Fruit fly (Drosophila melanogaster) whole organism: Measurements from ENCODE around the gene CCAP-R.
A peak's percentile ranks its signal among the peaks of the same experiment; 100 is the strongest.

ENCODE experiments used
- CG8478 ChIP-seq: fragments of >200 bp; optimal IDR thresholded peaks from 2 replicates; lab custom pipeline; 2018; ENCODE audit warnings: inconsistent platforms
- Dll ChIP-seq: fragments of >200 bp; optimal IDR thresholded peaks from 2 replicates; lab custom pipeline; 2017
- EcR ChIP-seq, 2 experiments: fragments of >200 bp; optimal IDR thresholded peaks; 2 replicates each; lab custom pipeline; 2017; ENCODE audit warnings: missing biosample characterization in 2 of 2, missing genetic modification characterization in 2 of 2, missing genetic modification reagents in 2 of 2
- pan ChIP-seq: fragments of >200 bp; optimal IDR thresholded peaks from 2 replicates; lab custom pipeline; 2017
- psq ChIP-seq: fragments of >200 bp; optimal IDR thresholded peaks from 2 replicates; lab custom pipeline; 2017
- usp ChIP-seq: fragments of >200 bp; optimal IDR thresholded peaks from 2 replicates; lab custom pipeline; 2017; ENCODE audit warnings: missing biosample characterization, missing genetic modification characterization, mixed read lengths

CCAP-R gene

DNA sequence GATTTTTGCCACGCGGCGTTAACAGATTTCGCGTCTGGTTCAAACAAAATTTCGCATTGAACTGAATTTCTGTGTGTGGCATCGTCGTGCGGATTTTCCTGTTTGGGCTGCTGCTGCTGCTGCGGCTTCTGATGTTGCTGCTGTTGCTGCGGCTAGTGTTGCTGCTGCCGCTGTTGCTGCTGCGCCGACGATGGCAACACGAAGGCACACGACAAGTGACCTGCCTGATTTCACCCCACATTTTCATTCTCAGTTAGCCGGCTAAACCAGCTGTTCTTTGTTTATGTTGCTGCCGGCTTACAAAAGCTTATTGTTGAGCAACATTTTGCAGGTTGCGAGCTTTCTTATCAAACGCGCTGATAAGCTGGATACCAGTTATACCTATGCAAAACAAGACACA lies at the start of gene CCAP-R:
CCAP-R (minus strand) TSS at position 179 of the 400 bp plus-strand sequence.
- no peak for TF ChIP-seq Dll

DNA sequence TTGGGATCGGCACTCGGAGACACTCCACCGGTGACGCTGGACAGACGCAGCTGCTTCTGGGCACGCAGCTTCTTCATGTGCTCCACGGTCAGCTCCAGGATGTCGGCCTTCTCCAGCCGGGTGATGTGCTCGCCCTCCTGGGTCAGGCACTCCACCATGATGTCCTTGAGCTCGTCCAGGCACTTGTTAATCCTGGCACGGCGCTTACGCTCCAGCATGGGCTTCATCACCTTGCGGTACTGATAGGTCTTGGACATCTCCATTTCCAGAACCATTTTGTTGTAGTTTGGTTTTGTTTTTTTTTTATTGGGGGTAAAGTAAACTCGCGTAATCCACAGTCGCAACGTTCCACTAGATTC lies 49.5 kb upstream of the CCAP-R start:
- no peak for TF ChIP-seq psq (lab: Kevin White, UChicago)
- TF ChIP-seq Dll, result no peak
- TF ChIP-seq usp (GFP tag; lab: Kevin White, UChicago), result no peak
- no peak for TF ChIP-seq CG8478 (lab: Kevin White, UChicago)
- no peak for TF ChIP-seq pan
- no peak for TF ChIP-seq EcR (GFP tag; optimal IDR thresholded peaks at IDR 0.05; lab: Kevin White, UChicago)

DNA sequence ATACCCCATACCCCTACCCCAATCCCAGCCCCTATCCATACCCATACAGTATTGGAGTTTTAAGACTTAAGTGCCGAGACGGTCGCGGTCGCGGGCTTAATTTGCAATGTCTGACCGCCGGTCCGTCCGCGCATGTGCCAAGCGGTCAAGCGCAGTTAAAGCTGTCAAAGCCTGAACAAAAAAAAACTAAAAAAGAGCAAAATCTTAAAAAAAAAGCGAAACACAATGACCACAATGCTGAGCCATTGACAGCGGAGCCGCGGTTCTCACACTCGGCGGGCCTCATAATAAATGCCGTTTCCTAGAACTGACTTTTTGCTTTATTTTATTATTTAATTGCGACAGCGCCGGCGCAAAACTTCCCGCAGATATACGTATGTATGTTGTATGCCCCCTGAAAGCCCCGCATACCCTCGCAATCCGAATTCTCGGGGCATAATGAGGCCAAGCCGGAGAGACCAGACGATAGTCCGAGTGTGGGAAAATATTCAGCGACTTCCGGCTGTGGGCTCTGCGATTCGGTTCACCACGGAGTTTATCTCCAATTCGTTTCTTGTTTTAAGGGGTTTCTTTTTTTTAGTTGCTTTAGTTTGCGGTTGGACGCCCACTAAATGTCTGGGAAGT lies 48.4 kb upstream of the CCAP-R start:
- TF ChIP-seq CG8478 (lab: Kevin White, UChicago) (no peak), EcR (GFP tag; optimal IDR thresholded peaks at IDR 0.05; lab: Kevin White, UChicago) (peak in 1 of 2 experiments; percentile 20), psq (lab: Kevin White, UChicago) (no peak)

DNA sequence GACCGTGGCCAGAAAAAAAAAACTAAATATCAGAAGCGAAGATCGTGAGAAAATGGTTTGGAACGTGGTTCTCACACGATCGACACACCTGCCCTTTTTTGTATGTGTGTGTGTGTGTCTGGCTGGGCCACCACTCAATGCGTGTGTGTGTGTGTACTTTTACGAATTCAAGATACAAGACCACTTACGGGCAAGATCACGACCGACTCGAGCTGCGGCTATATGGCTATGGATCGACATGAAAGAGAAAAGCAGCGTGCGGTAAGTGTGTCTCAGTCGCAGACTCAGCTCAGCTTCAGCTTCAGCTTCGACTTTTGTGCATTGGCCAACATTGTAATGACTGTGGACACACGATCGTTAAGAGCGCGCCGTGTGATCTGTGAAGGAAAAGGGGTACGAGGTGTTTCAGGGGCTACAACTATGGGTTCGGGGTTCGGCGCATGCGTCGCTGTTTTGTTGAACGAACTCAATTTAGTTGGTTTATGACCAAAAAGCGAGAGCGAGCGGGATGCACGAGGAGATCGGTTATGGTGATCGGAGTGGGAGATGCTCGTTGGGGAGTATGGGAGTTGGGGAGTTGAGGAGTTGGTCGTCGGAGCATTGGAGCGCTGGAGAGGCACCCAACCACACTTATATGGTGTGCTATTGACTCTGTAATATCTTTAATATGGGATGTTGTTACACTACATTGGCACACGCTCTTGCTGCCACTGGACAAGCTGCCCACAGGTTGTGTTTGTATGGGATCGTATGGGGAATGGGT lies 46.7 kb upstream of the CCAP-R start:
- no peak for TF ChIP-seq usp (GFP tag; lab: Kevin White, UChicago)
- peak in 1 of 2 experiments; percentile 47 for TF ChIP-seq EcR (GFP tag; optimal IDR thresholded peaks at IDR 0.05; lab: Kevin White, UChicago)
- peak; percentile 0 for TF ChIP-seq Dll

DNA sequence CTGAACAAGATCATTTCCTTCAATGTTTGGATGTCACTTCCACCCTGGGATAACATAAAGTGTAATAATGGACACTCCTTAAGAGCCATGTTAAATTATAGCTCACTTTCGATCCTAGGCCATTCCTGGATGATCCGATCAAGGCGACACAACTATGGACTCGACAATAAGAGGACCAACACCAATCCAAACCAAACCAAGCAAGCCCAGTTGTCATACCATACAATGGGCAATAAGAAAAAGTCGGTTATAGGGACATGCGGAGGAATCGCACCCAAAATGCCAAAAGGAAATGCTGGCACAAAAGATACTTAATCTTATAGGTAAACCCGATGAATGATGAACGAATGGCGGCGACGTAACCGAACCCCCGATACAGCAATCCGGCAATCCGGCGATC lies 46.0 kb upstream of the CCAP-R start:
- TF ChIP-seq CG8478 (lab: Kevin White, UChicago), result no peak
- TF ChIP-seq EcR (GFP tag; optimal IDR thresholded peaks at IDR 0.05; lab: Kevin White, UChicago), result no peak
- no peak for TF ChIP-seq psq (lab: Kevin White, UChicago)
- no peak for TF ChIP-seq usp (GFP tag; lab: Kevin White, UChicago)
- no peak for TF ChIP-seq Dll
- TF ChIP-seq pan, result no peak

DNA sequence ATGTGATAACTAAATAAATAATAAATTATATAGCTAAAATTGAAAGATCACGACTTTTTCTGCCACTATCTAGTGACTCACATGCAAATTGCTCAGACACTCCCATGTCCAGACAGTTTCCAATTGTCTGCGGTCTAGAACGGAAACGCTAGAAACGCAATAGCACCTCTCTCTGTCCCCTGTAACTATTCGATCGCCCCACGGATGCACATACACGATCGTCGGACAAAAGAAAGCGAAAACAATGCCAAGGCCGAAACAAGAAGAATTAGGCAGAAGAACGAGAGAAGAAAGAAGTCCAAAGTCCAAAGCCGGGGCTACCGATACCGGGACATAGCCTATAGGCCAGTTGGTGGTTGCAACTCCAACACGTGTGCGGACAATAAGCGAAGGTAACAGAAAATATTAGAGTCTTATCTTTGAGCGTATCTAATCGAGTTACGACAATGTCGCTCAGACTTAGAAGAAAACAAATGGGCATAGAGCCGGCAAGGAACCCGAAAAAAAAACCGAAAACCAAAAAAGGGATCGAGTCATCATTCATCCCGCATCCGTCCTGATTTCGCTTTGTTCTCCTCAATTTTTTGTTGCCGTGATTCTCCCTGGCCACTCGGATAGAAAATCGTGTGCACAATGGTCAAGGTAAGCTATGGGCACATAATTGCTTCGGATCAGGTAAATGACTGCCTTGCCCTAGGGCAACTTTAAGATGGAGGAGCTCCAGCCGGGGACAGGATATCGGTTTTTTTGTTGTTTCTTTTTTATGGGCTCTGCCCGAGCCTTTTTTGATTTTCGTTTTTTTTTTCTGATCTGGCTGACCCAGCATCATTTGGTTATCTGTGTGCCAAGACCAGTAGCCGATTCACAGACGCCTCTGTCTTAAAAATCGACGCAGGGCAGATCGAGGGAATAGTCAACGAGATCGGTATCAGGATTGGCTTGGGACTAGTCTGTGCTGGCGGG lies 44.9 kb upstream of the CCAP-R start:
- no peak for TF ChIP-seq usp (GFP tag; lab: Kevin White, UChicago)
- no peak for TF ChIP-seq EcR (GFP tag; optimal IDR thresholded peaks at IDR 0.05; lab: Kevin White, UChicago)
- TF ChIP-seq CG8478 (lab: Kevin White, UChicago), result no peak
- no peak for TF ChIP-seq Dll
- TF ChIP-seq pan, result no peak
- no peak for TF ChIP-seq psq (lab: Kevin White, UChicago)

DNA sequence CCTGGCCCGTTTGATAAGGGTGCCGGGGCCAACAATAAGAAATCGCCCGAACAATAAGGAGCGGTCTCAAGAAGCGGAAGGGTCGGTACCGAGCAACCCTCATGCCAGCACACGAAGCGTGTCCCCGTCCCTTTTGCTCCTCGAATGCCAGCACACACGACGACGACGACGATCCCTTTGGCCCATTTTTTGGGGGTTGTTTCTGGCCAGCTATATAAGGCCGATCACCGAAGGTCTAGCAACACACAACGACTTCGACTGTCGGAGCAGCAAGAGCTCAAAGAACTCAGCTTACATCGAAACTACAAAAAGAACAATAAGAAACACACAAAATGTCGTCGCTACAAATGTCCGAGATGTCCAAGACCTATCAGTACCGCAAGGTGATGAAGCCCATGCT lies 43.5 kb upstream of the CCAP-R start:
- TF ChIP-seq pan, result no peak
- no peak for TF ChIP-seq EcR (GFP tag; optimal IDR thresholded peaks at IDR 0.05; lab: Kevin White, UChicago)
- TF ChIP-seq CG8478 (lab: Kevin White, UChicago), result no peak
- no peak for TF ChIP-seq Dll
- no peak for TF ChIP-seq usp (GFP tag; lab: Kevin White, UChicago)
- TF ChIP-seq psq (lab: Kevin White, UChicago), result no peak

DNA sequence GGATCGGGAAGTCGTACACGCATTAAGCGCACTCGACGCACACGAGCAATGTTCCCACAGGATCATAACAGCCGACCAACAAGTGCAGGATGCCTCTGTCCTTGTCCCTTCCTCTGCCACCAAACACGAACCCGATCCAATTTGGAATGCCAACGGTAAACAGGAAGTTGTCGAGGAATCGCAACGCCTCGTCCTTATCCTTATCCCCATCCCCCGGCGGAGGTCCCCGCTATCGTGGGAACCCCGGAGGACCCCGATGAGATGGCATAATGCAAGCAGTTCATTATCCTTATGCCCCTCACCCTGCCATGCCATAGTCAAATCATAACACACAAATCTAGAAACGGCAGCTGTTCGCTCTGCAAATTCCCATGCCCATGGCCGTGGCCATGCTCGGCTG lies 43.1 kb upstream of the CCAP-R start:
- TF ChIP-seq Dll (no peak), usp (GFP tag; lab: Kevin White, UChicago) (no peak), psq (lab: Kevin White, UChicago) (no peak), pan (no peak), CG8478 (lab: Kevin White, UChicago) (no peak), EcR (GFP tag; optimal IDR thresholded peaks at IDR 0.05; lab: Kevin White, UChicago) (no peak)

DNA sequence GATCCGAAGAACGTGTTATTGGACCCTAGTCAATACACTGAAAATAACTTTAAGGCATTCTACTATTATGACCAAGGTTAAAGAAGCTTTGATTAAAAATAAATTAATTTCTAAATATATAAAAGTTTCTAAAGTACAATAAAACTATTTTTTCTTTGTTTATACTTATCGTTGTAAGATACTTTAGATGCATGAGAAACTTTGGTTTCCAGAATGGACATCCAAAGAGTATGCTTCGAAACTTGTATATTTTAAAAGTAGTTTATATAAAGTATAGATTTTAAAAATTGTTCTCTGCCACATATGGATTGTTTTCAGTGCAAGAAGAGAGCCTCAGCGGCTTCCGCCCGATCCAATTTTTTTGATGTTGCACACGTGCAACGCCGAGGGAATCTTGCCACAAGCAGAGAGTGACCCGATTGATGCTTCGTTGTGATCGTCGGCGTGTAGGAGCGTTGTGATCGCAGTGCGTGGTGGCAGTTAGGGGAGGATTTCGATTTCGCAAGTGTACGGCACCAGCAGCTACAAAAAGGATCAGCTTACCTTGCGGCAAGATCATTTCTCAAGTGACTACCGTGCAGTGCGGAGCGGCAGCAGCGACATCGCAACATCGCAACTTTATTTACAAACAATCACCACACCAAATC lies 41.1 kb upstream of the CCAP-R start:
- TF ChIP-seq pan, result no peak
- no peak for TF ChIP-seq EcR (GFP tag; optimal IDR thresholded peaks at IDR 0.05; lab: Kevin White, UChicago)
- TF ChIP-seq Dll, result no peak
- no peak for TF ChIP-seq psq (lab: Kevin White, UChicago)
- no peak for TF ChIP-seq usp (GFP tag; lab: Kevin White, UChicago)
- TF ChIP-seq CG8478 (lab: Kevin White, UChicago), result no peak

DNA sequence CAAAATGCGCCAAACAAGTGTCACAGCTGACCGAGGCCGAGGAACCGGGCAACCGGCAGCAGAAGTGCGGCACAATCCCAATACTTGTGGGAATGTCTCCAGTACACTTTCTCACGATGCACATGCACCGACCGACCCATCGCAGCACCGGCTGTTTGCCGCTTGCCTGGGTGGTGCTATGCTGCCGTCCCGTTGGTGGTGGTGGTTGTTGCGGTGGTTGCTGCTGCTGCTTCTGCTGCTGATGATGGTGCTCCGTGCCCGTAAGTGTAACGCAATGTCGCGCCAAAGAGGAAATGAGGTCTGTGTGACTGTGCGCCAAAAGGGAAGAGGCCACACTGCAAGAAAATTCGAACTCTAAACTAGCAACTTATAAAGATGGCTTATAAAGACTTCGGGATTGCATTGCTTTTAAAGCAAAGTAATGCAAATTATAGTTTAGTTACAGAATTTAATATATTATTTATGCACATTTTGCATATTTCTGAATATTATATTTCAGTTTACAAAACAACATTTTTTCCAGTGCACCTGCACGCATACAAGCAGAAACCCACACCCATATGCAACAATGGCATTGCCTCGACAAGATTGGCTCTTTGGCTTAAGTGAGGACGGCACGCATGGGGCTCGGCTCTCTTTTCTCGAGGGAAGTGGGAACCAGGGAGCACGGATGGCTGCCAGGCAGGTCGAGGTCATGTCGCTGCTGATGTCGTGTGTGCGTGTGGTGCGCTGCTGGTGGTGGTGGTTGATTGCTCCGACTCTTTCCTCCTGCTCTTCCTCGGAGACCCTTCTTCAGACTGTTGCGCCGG lies 40.3 kb upstream of the CCAP-R start, which contains the start of gene CG43116:
CG43116 (minus strand) TSS at position 800 of the 809 bp plus-strand sequence.
- no peak for TF ChIP-seq CG8478 (lab: Kevin White, UChicago)
- TF ChIP-seq EcR (GFP tag; optimal IDR thresholded peaks at IDR 0.05; lab: Kevin White, UChicago), result no peak
- TF ChIP-seq Dll, result no peak
- no peak for TF ChIP-seq psq (lab: Kevin White, UChicago)
- no peak for TF ChIP-seq pan
- no peak for TF ChIP-seq usp (GFP tag; lab: Kevin White, UChicago)

DNA sequence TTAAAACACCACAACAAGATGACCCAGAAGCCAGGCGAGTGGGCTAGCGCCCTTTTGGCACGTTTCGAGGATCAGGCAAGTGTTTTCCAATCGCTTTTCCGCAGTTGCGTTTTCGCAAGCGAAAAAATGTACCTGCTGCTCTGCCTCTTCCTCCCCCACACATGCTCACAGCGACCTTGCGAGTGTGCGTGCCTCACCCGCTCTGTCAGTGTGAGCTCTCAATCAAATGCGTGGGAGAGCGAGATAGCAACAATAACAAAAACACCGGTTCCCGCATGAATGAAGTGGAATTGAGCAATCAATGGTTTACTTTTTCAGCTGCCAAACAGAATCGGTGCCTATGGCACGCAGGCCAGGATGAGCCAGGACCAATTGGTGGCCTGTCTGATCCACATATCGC lies 27.2 kb upstream of the CCAP-R start:
- no peak for TF ChIP-seq Dll
